Worm (Caenorhabditis elegans): ENCODE measurements around the gene srg-67.
A peak's percentile ranks its signal among the peaks of the same experiment; 100 is the strongest.

Gene srg-67

DNA sequence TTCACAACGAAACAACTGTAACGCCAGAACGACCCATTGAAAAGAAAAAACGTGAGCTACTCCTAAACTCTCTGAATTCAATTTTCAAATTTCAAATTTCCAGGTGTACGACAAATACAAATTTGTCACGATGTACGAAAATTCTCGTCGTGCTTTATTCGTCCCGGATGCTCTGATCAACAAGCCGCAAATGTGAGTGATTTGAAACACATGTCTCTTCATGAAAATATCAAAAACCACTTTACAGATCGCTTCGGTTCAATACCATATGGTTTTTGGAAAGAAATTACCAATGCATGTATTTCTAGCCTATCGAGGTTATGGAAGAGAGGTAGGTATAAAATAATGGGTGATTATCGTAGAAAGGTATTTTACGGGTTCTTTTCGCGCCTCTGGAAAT, 15.7 kb downstream of the srg-67 start:
- no peak for TF ChIP-seq nhr-237 (tag; optimal IDR thresholded peaks at IDR 0.05)
- TF ChIP-seq nhr-42 (GFP tag; IDR thresholded peaks at IDR 0.05), result no peak
- TF ChIP-seq aha-1 (tag), result peak; percentile 45

DNA sequence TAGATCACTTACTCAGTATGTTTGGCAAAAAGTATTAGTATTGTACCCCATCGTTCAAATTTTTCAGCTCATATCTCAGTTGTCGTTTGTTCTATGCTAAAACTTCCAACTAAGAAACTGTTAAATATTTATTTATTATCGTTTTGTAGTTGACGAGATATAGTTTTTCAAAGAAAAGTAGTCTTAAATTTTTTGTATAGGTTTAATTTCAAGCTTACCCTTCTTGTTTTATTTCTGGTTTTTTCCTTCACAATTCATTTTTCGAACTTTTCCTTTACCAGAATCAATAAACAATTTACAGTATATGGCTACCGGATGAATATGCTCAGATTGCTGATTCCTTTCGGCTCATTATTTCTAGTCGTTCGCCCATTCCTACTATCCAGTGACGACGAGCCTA, 17.0 kb downstream of the srg-67 start, which contains the start of gene F08F3.1:
Gene F08F3.1 (plus strand): TSS at position 301 of the 400 bp plus-strand sequence.
- TF ChIP-seq zag-1 (tag; optimal IDR thresholded peaks at IDR 0.05) (no peak), unc-62 (GFP tag; optimal IDR thresholded peaks at IDR 0.05 in 1 of 2) (peak in 1 of 2 experiments; percentile 89), unc-62 (tag; optimal IDR thresholded peaks at IDR 0.05) (no peak)

DNA sequence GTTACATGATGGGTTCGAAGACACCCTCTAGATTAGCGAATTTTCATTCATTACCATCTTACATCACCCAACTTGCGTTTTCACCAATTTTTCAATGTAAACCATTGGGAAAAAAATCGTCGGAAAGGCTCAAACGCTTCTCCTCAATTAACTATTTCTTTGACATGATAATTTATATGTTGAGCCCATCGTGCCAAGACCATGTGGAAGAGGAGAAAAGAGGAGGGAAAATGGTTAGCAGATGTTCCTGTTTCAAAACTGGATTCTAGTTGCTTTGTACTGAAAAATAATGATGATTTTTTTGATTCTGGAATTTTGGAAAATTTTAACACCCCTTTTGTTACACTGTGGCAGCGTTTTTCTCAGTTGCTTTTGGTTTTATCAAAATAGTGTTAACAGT, 18.8 kb downstream of the srg-67 start:
- TF ChIP-seq unc-62 (GFP tag; optimal IDR thresholded peaks at IDR 0.05 in 1 of 2), result peak in 1 of 2 experiments; percentile 57
- TF ChIP-seq unc-62 (tag; optimal IDR thresholded peaks at IDR 0.05), result no peak
- TF ChIP-seq D1046.2 (GFP tag; IDR thresholded peaks at IDR 0.05), result no peak
- no peak for TF ChIP-seq Y75B8A.6 (GFP tag; IDR thresholded peaks at IDR 0.05)
- no peak for TF ChIP-seq nhr-77 (tag; optimal IDR thresholded peaks at IDR 0.05)
- TF ChIP-seq Y105C5A.15 (GFP tag; IDR thresholded peaks at IDR 0.05), result no peak

DNA sequence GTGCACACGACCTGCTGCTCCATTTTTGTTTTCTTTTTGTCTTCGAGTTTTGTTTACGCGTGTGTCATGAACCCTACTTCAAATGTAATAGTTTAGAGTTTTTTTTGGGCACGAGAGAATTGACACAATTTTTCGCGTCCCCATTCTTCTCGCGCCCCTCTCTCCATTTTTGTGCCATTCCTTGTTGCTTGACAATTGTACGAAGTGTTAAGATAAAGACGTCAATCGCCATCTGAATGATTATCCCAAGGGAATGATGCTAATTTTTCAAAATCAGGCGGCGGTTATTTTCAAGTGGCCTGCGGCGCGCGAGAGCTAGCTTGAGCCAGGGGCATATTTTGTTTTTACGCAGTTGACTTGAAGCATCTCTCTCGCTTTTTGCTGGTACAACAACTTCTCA, 20.4 kb downstream of the srg-67 start:
- no peak for TF ChIP-seq fos-1 (tag; optimal IDR thresholded peaks at IDR 0.05)
- TF ChIP-seq unc-62 (GFP tag; optimal IDR thresholded peaks at IDR 0.05 in 1 of 2), result peak in 1 of 2 experiments; percentile 95
- TF ChIP-seq unc-62 (tag; optimal IDR thresholded peaks at IDR 0.05), result no peak

DNA sequence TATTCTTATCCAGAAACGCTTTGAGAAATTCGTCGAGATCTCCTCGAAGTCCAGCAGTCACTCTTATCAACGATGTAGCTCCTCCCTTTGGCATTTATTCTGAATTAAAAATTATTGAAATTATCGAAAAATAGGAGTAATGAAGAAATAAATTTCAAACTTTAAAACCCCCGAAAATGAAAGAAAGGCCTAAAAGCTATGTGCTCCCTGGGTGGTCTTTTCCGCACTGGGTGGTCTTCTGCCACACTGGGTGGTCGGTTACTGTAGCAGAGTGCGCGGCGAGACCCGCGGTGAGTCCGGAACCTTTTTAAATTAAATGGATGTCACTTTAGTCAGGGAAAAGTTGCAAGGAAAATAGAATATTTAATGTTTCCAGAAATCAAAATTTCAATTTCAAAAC, 23.7 kb downstream of the srg-67 start, which contains the start of gene snpc-1.3:
Gene snpc-1.3 (minus strand): TSS at position 101 of the 400 bp plus-strand sequence.
- TF ChIP-seq tra-1 (GFP tag; IDR thresholded peaks at IDR 0.05) (0 out of 2 replicates have a peak, but pooled peaks have one; percentile 63), F26F4.8 (GFP tag; conservative IDR thresholded peaks at IDR 0.05) (no peak), snpc-1.2 (GFP tag; IDR thresholded peaks at IDR 0.05) (no peak), lin-13 (GFP tag; optimal IDR thresholded peaks at IDR 0.05) (no peak), fkh-10 (GFP tag; optimal IDR thresholded peaks at IDR 0.05) (no peak), zip-11 (GFP tag; IDR thresholded peaks at IDR 0.05) (no peak), sdz-12 (GFP tag; optimal IDR thresholded peaks at IDR 0.05) (no peak), ztf-11 (tag; optimal IDR thresholded peaks at IDR 0.05) (no peak)

DNA sequence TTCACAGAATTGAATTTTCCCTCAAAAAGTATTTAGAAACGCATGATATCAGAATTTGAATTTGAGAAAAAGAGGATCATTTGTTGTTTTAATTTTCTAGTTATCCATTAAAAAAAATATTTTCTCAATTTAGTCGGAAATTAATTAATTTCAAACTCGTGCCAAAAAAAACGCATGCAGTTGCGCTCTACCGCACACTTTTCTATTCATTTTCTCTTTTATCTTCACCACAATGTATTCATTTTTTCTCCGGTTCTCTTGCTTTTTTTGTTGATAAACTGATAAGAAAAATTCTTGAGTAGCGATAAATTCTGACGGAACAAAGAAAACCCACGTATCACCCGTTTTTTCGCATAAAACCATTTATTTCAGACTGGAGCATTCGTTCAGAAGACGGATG, 29.8 kb downstream of the srg-67 start, which contains the start of gene acl-6:
Gene acl-6 (plus strand): TSS at position 367 of the 400 bp plus-strand sequence.
- TF ChIP-seq nhr-10 (tag; optimal IDR thresholded peaks at IDR 0.05), result no peak
- no peak for TF ChIP-seq pha-4 (GFP tag; IDR thresholded peaks at IDR 0.05)
- peak; percentile 14 for TF ChIP-seq pha-4 (tag; optimal IDR thresholded peaks at IDR 0.05)
- TF ChIP-seq mdt-29 (GFP tag; IDR thresholded peaks at IDR 0.05), result no peak
- no peak for TF ChIP-seq fkh-10 (GFP tag; optimal IDR thresholded peaks at IDR 0.05)
- TF ChIP-seq ceh-44 (GFP tag; IDR thresholded peaks at IDR 0.05), result no peak
- TF ChIP-seq nhr-77 (tag; optimal IDR thresholded peaks at IDR 0.05), result peak; percentile 95
- TF ChIP-seq daf-12 (tag; optimal IDR thresholded peaks at IDR 0.05), result no peak
- TF ChIP-seq nhr-11 (tag; optimal IDR thresholded peaks at IDR 0.05), result peak; percentile 3
- no peak for TF ChIP-seq egl-43 (GFP tag; IDR thresholded peaks at IDR 0.05)
- no peak for TF ChIP-seq F49E8.2 (tag; optimal IDR thresholded peaks at IDR 0.05; ENCODE audit: borderline replicate concordance)
- no peak for TF ChIP-seq ceh-62 (tag; optimal IDR thresholded peaks at IDR 0.05)
- 0 out of 2 replicates have a peak, but pooled peaks have one; percentile 31 for TF ChIP-seq ceh-20 (GFP tag; IDR thresholded peaks at IDR 0.05)
- TF ChIP-seq hmg-1.1 (GFP tag; IDR thresholded peaks at IDR 0.05), result 0 out of 2 replicates have a peak, but pooled peaks have one; percentile 37
- TF ChIP-seq mxl-3 (GFP tag; optimal IDR thresholded peaks at IDR 0.05), result peak; percentile 67
- no peak for TF ChIP-seq duxl-1 (tag; optimal IDR thresholded peaks at IDR 0.05; ENCODE audit: poor library complexity)
- TF ChIP-seq lin-15B (tag; optimal IDR thresholded peaks at IDR 0.05), result no peak
- TF ChIP-seq unc-130 (GFP tag; optimal IDR thresholded peaks at IDR 0.05), result no peak
- no peak for TF ChIP-seq jun-1 (tag; optimal IDR thresholded peaks at IDR 0.05)
- TF ChIP-seq zag-1 (tag; optimal IDR thresholded peaks at IDR 0.05), result no peak
- no peak for TF ChIP-seq madf-5 (GFP tag; IDR thresholded peaks at IDR 0.05)
- no peak for TF ChIP-seq Y105C5A.15 (GFP tag; IDR thresholded peaks at IDR 0.05)
- peak; percentile 97 for TF ChIP-seq lin-38 (GFP tag; IDR thresholded peaks at IDR 0.05)
- peak; percentile 88 for TF ChIP-seq hlh-11 (tag; optimal IDR thresholded peaks at IDR 0.05)
- TF ChIP-seq nhr-6 (tag; optimal IDR thresholded peaks at IDR 0.05), result peak; percentile 47
- no peak for TF ChIP-seq set-16 (GFP tag; IDR thresholded peaks at IDR 0.05)
- no peak for TF ChIP-seq zip-2 (tag; optimal IDR thresholded peaks at IDR 0.05)
- TF ChIP-seq fos-1 (tag; optimal IDR thresholded peaks at IDR 0.05), result no peak
- TF ChIP-seq spr-1 (tag; optimal IDR thresholded peaks at IDR 0.05), result no peak

All from whole organism, L4 larva.